Worm (Caenorhabditis elegans): ENCODE data around the gene srh-7.

DNA sequence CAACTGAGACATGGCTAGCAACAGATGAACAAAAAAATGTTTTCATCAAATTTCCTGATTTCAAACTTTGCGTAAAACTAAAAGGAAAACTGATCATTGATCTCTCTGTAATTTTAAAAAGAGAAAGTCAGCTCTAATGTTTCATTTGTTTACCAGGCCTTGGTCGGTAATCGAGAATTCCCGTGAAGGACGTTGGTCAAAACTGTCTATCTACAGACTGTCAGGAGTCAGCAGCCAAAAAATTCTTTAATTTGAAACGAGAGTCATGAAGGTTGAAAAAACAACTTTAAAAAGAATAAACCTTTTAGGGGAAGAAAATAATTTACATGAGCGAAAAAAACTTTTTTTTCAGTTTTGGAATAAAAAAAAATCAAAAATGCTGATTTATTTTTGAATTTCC is 22.9 kb upstream of the srh-7 start:
- TF ChIP-seq unc-62 (GFP tag; optimal IDR thresholded peaks at IDR 0.05) (no peak), elt-1 (tag; optimal IDR thresholded peaks at IDR 0.05) (no peak), skn-1 (tag; optimal IDR thresholded peaks at IDR 0.05) (no peak)

Data from whole organism, L2 larva.